Worm (Caenorhabditis elegans): ENCODE results near the gene npl-4.2.
"Not testable (repeated sequence)": the region's sequence is repeated elsewhere in the genome, so short reads cannot be mapped to it uniquely, and the experiment has no call there.

ce11 chrII:5630851-5631401, 8.2 kb downstream of the npl-4.2 start, which contains the start of the genes F59E12.6 and npl-4.1:
- TF ChIP-seq F49E8.2 (tag; optimal IDR thresholded peaks at IDR 0.05; ENCODE audit: insufficient read depth); hmg-20 (GFP tag; IDR thresholded peaks at IDR 0.05); K11D2.4 (GFP tag; IDR thresholded peaks at IDR 0.05); bed-1 (GFP tag; IDR thresholded peaks at IDR 0.05); C06A6.2 (GFP tag; conservative IDR thresholded peaks at IDR 0.05); tbx-9 (tag; optimal IDR thresholded peaks at IDR 0.05; ENCODE audit: borderline replicate concordance); zim-3 (tag; optimal IDR thresholded peaks at IDR 0.05); snpc-4 (GFP tag; optimal IDR thresholded peaks at IDR 0.05); snpc-4 (tag; optimal IDR thresholded peaks at IDR 0.05); pha-4 (tag; optimal IDR thresholded peaks at IDR 0.05): not testable (repeated sequence)

Data from whole organism, young adult.